Worm (Caenorhabditis elegans) whole organism, mixed stage, embryonic: ENCODE data around the gene rund-1.

Experiments used
- ces-1 ChIP-seq: fragments of 150-350 bp; optimal IDR thresholded peaks from 2 replicates; lab custom pipeline; 2014; ENCODE audit warnings: missing biosample characterization, missing genetic modification reagents, missing genetic modification characterization
- flh-1 ChIP-seq: fragments of 200-800 bp; sonication (Bioruptor generic); optimal IDR thresholded peaks from 2 replicates; lab custom pipeline; 2018; ENCODE audit warnings: mild to moderate bottlenecking, missing genetic modification characterization, moderate library complexity, missing compliant biosample characterization
- nhr-12 ChIP-seq: fragments of 150-350 bp; optimal IDR thresholded peaks from 2 replicates; lab custom pipeline; 2014; ENCODE audit warnings: missing biosample characterization, missing genetic modification characterization
- nhr-237 ChIP-seq: fragments of 150-350 bp; optimal IDR thresholded peaks from 2 replicates; lab custom pipeline; 2014; ENCODE audit warnings: missing biosample characterization, missing genetic modification characterization
- nhr-76 ChIP-seq: sonication (generic microtip); optimal IDR thresholded peaks from 2 replicates; lab custom pipeline; 2017; ENCODE audit warnings: missing biosample characterization, missing genetic modification characterization
- snpc-4 ChIP-seq: fragments of 150-350 bp; optimal IDR thresholded peaks from 2 replicates; lab custom pipeline; 2014; ENCODE audit warnings: missing biosample characterization, missing genetic modification characterization
- unc-39 ChIP-seq: fragments of 150-350 bp; optimal IDR thresholded peaks from 2 replicates; lab custom pipeline; 2014; ENCODE audit warnings: missing biosample characterization, missing genetic modification characterization
- ztf-11 ChIP-seq: fragments of 150-350 bp; optimal IDR thresholded peaks from 2 replicates; lab custom pipeline; 2014; ENCODE audit warnings: missing biosample characterization, missing genetic modification characterization

DNA sequence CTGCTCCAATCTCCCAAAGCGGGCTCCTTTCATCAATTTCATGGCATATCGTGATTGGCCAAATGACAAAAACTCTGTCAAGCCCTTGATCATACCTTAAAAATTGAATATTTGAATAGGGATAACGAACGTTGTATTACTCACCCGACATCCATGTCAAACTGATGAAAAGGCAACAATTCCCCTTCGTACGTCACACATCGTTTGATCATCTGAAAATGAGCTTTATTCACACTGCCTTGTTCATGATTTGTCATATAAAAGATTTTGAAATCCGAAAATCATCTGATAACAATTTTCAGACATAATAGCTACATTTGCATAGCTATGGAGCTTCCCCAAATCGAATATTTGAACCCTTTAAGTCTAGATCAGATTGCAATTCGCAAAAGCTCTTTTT is 44.9 kb upstream of the rund-1 start, which contains the start of gene M02A10.1:
- no peak for TF ChIP-seq ces-1 (GFP tag; lab: Kevin White, UChicago)
- no peak for TF ChIP-seq unc-39 (tag; lab: Kevin White, UChicago)
- TF ChIP-seq flh-1: no peak
- no peak for TF ChIP-seq ztf-11 (tag; lab: Kevin White, UChicago)
- TF ChIP-seq nhr-76: no peak
- no peak for TF ChIP-seq nhr-12 (tag; lab: Kevin White, UChicago)
- TF ChIP-seq snpc-4: no peak
- no peak for TF ChIP-seq nhr-237 (tag; lab: Kevin White, UChicago)
